Fruit fly (Drosophila melanogaster) whole organism, prepupa: ENCODE results near the gene Dhc1.

Source experiments
- Blimp-1 ChIP-seq: fragments of 200-800 bp; sonication (Bioruptor generic); optimal IDR thresholded peaks from 3 replicates; lab custom pipeline; 2017; ENCODE audit warnings: missing biosample characterization, missing genetic modification characterization, mild to moderate bottlenecking, moderate library complexity, missing genetic modification reagents
- CG10631 ChIP-seq: fragments of 200-800 bp; sonication (Bioruptor generic); optimal IDR thresholded peaks from 2 replicates; lab custom pipeline; 2016; ENCODE audit warnings: missing biosample characterization, missing genetic modification characterization
- CG10669 ChIP-seq: fragments of 200-800 bp; sonication (Bioruptor generic); optimal IDR thresholded peaks from 3 replicates; lab custom pipeline; 2018; ENCODE audit warnings: missing biosample characterization, mild to moderate bottlenecking, missing genetic modification characterization, moderate library complexity
- CG11762 ChIP-seq: fragments of 200-800 bp; sonication (Bioruptor generic); optimal IDR thresholded peaks from 3 replicates; lab custom pipeline; 2016; ENCODE audit warnings: missing biosample characterization, missing genetic modification characterization; ENCODE audit not compliant: insufficient read depth
- CG11902 ChIP-seq: fragments of 200-800 bp; sonication (Bioruptor generic); optimal IDR thresholded peaks from 3 replicates; lab custom pipeline; 2016; ENCODE audit warnings: missing biosample characterization, missing genetic modification characterization
- CG15336 ChIP-seq: fragments of 200-800 bp; sonication (Bioruptor generic); IDR thresholded peaks from 2 replicates; pipeline ENCODE4 v1.3.6; 2022; ENCODE audit warnings: missing biosample characterization, missing genetic modification characterization
- CG1621 ChIP-seq: fragments of 200-800 bp; sonication (Bioruptor generic); optimal IDR thresholded peaks from 3 replicates; lab custom pipeline; 2018; ENCODE audit warnings: missing biosample characterization, mild to moderate bottlenecking, missing genetic modification characterization
- CG16779 ChIP-seq: fragments of 200-800 bp; sonication (Bioruptor generic); optimal IDR thresholded peaks from 3 replicates; lab custom pipeline; 2017; ENCODE audit warnings: missing biosample characterization, mild to moderate bottlenecking, missing genetic modification characterization
- CG3032 ChIP-seq: fragments of 200-800 bp; optimal IDR thresholded peaks from 2 replicates; lab custom pipeline; 2019; ENCODE audit warnings: missing biosample characterization, mild to moderate bottlenecking, missing genetic modification characterization, moderate library complexity
- CG31627 ChIP-seq: fragments of 200-800 bp; sonication (Bioruptor generic); optimal IDR thresholded peaks from 3 replicates; lab custom pipeline; 2016; ENCODE audit warnings: missing biosample characterization, missing genetic modification characterization
- CG32006 ChIP-seq: fragments of 200-800 bp; sonication (Bioruptor generic); optimal IDR thresholded peaks from 3 replicates; lab custom pipeline; 2017; ENCODE audit warnings: missing biosample characterization, mild to moderate bottlenecking, missing genetic modification characterization
- CG34406 ChIP-seq: fragments of 200-800 bp; sonication (Bioruptor generic); optimal IDR thresholded peaks from 3 replicates; lab custom pipeline; 2016; ENCODE audit warnings: missing biosample characterization, missing genetic modification characterization
- CG3919 ChIP-seq: fragments of 200-800 bp; sonication (Bioruptor generic); optimal IDR thresholded peaks from 3 replicates; lab custom pipeline; 2016; ENCODE audit warnings: missing biosample characterization, missing genetic modification characterization
- CG4318 ChIP-seq: fragments of 200-800 bp; sonication (Bioruptor generic); optimal IDR thresholded peaks from 3 replicates; lab custom pipeline; 2017; ENCODE audit warnings: missing biosample characterization, mild to moderate bottlenecking, missing genetic modification characterization
- CG6163 ChIP-seq: fragments of 200-800 bp; sonication (Bioruptor generic); IDR thresholded peaks from 3 replicates; pipeline ENCODE4 v1.3.6; 2022; ENCODE audit warnings: missing biosample characterization, missing genetic modification characterization
- CG6276 ChIP-seq: fragments of 200-800 bp; sonication (Bioruptor generic); optimal IDR thresholded peaks from 2 replicates; lab custom pipeline; 2017; ENCODE audit warnings: missing biosample characterization, mild to moderate bottlenecking, missing genetic modification characterization
- CG6792 ChIP-seq: fragments of 200-800 bp; sonication (Bioruptor generic); optimal IDR thresholded peaks from 3 replicates; lab custom pipeline; 2016; ENCODE audit warnings: missing biosample characterization, missing genetic modification characterization
- CG6854 ChIP-seq: fragments of 200-800 bp; sonication (Bioruptor generic); optimal IDR thresholded peaks from 2 replicates; lab custom pipeline; 2017; ENCODE audit warnings: missing biosample characterization, mild to moderate bottlenecking, missing genetic modification characterization
- CG8119 ChIP-seq: fragments of 200-800 bp; sonication (Bioruptor generic); IDR thresholded peaks from 3 replicates; pipeline ENCODE4 v1.3.6; 2022; ENCODE audit warnings: missing biosample characterization, missing genetic modification characterization
- CG8319 ChIP-seq: fragments of 200-800 bp; sonication (Bioruptor generic); optimal IDR thresholded peaks from 3 replicates; lab custom pipeline; 2016; ENCODE audit warnings: missing biosample characterization, missing genetic modification characterization
- CG8632 ChIP-seq: fragments of 200-800 bp; sonication (Bioruptor generic); optimal IDR thresholded peaks from 3 replicates; lab custom pipeline; 2016; ENCODE audit warnings: missing biosample characterization, missing genetic modification characterization
- CG9139 ChIP-seq: fragments of 200-800 bp; sonication (Bioruptor generic); optimal IDR thresholded peaks from 3 replicates; lab custom pipeline; 2017; ENCODE audit warnings: missing biosample characterization, mild to moderate bottlenecking, missing genetic modification characterization
- Eip75B ChIP-seq: fragments of 200-800 bp; sonication (Bioruptor generic); optimal IDR thresholded peaks from 3 replicates; lab custom pipeline; 2016; ENCODE audit warnings: missing biosample characterization, missing genetic modification characterization
- Eip78C ChIP-seq: fragments of 200-800 bp; sonication (Bioruptor generic); peaks from one replicate; lab custom pipeline; 2016; ENCODE audit warnings: missing biosample characterization, missing genetic modification characterization
- Eip93F ChIP-seq: fragments of 200-800 bp; sonication (Bioruptor generic); optimal IDR thresholded peaks from 2 replicates; lab custom pipeline; 2016; ENCODE audit warnings: missing biosample characterization, mild to moderate bottlenecking, missing genetic modification characterization
- Ets21C ChIP-seq: fragments of 200-800 bp; sonication (Bioruptor generic); optimal IDR thresholded peaks from 3 replicates; lab custom pipeline; 2016; ENCODE audit warnings: missing biosample characterization, missing genetic modification characterization
- Ets96B ChIP-seq: fragments of 200-800 bp; optimal IDR thresholded peaks from 2 replicates; lab custom pipeline; 2019; ENCODE audit warnings: missing biosample characterization, mild to moderate bottlenecking, missing genetic modification characterization, moderate library complexity
- Gug ChIP-seq: fragments of 200-800 bp; sonication (Bioruptor generic); IDR thresholded peaks from 2 replicates; pipeline ENCODE4 v1.3.6; 2022; ENCODE audit warnings: missing biosample characterization, missing genetic modification characterization
- Hr38 ChIP-seq: sonication (Bioruptor generic); optimal IDR thresholded peaks from 2 replicates; lab custom pipeline; 2016; ENCODE audit warnings: missing biosample characterization, missing genetic modification characterization
- Hr39 ChIP-seq: fragments of 200-800 bp; sonication (Bioruptor generic); optimal IDR thresholded peaks from 2 replicates; lab custom pipeline; 2016; ENCODE audit warnings: missing biosample characterization, missing genetic modification characterization
- Hr4 ChIP-seq: fragments of 200-800 bp; sonication (Bioruptor generic); optimal IDR thresholded peaks from 3 replicates; lab custom pipeline; 2016; ENCODE audit warnings: missing biosample characterization, missing genetic modification characterization
- Lpt ChIP-seq: fragments of 200-800 bp; sonication (Bioruptor generic); optimal IDR thresholded peaks from 3 replicates; lab custom pipeline; 2016; ENCODE audit warnings: missing biosample characterization, missing genetic modification characterization
- Met ChIP-seq: fragments of 200-800 bp; sonication (Bioruptor generic); optimal IDR thresholded peaks from 3 replicates; lab custom pipeline; 2016; ENCODE audit warnings: missing biosample characterization, missing genetic modification characterization
- OdsH ChIP-seq: fragments of 200-800 bp; sonication (Bioruptor generic); optimal IDR thresholded peaks from 3 replicates; lab custom pipeline; 2016; ENCODE audit warnings: missing biosample characterization, missing genetic modification characterization
- Smox ChIP-seq: fragments of 200-800 bp; sonication (Bioruptor generic); optimal IDR thresholded peaks from 3 replicates; lab custom pipeline; 2016; ENCODE audit warnings: missing biosample characterization, missing genetic modification characterization
- Sox102F ChIP-seq: fragments of 200-800 bp; sonication (Bioruptor generic); optimal IDR thresholded peaks from 2 replicates; lab custom pipeline; 2016; ENCODE audit warnings: missing biosample characterization, mild to moderate bottlenecking, missing genetic modification characterization
- Sox15 ChIP-seq: fragments of 200-800 bp; sonication (Bioruptor generic); optimal IDR thresholded peaks from 3 replicates; lab custom pipeline; 2016; ENCODE audit warnings: missing biosample characterization, missing genetic modification characterization
- achi ChIP-seq: fragments of 200-800 bp; sonication (Bioruptor generic); optimal IDR thresholded peaks from 3 replicates; lab custom pipeline; 2016; ENCODE audit warnings: missing biosample characterization, missing genetic modification characterization
- acj6 ChIP-seq: fragments of 200-800 bp; sonication (Bioruptor generic); optimal IDR thresholded peaks from 3 replicates; lab custom pipeline; 2016; ENCODE audit warnings: missing biosample characterization, missing genetic modification characterization
- cyc ChIP-seq: fragments of 200-800 bp; sonication (Bioruptor generic); optimal IDR thresholded peaks from 3 replicates; lab custom pipeline; 2016; ENCODE audit warnings: missing biosample characterization, missing genetic modification characterization
- dac ChIP-seq: fragments of 200-800 bp; sonication (Bioruptor generic); optimal IDR thresholded peaks from 2 replicates; lab custom pipeline; 2017; ENCODE audit warnings: missing biosample characterization, mild to moderate bottlenecking, missing genetic modification characterization
- dsx ChIP-seq: fragments of 200-800 bp; optimal IDR thresholded peaks from 3 replicates; lab custom pipeline; 2019; ENCODE audit warnings: missing biosample characterization, mild to moderate bottlenecking, missing genetic modification characterization, moderate library complexity; ENCODE audit not compliant: poor library complexity, severe bottlenecking
- eg ChIP-seq: fragments of 200-800 bp; sonication (Bioruptor generic); IDR thresholded peaks from 3 replicates; pipeline ENCODE4 v1.3.6; 2022; ENCODE audit warnings: missing biosample characterization, missing genetic modification characterization
- fd85E ChIP-seq: fragments of 200-800 bp; sonication (Bioruptor generic); optimal IDR thresholded peaks from 3 replicates; lab custom pipeline; 2016; ENCODE audit warnings: missing biosample characterization, missing genetic modification characterization
- lz ChIP-seq: fragments of 200-800 bp; sonication (Bioruptor generic); optimal IDR thresholded peaks from 3 replicates; lab custom pipeline; 2016; ENCODE audit warnings: missing biosample characterization, missing genetic modification characterization
- net ChIP-seq: fragments of 200-800 bp; sonication (Bioruptor generic); optimal IDR thresholded peaks from 3 replicates; lab custom pipeline; 2016; ENCODE audit warnings: missing biosample characterization, missing genetic modification characterization
- pdm3 ChIP-seq: fragments of 200-800 bp; sonication (Bioruptor generic); optimal IDR thresholded peaks from 3 replicates; lab custom pipeline; 2016; ENCODE audit warnings: missing biosample characterization, missing genetic modification characterization
- salr ChIP-seq, 2 experiments: fragments of 200-800 bp; sonication (Bioruptor generic); optimal IDR thresholded peaks; 3 replicates each; lab custom pipeline; 2016 to 2018; ENCODE audit warnings: missing biosample characterization in 2 of 2, missing genetic modification characterization in 2 of 2, mild to moderate bottlenecking in 1 of 2
- spab ChIP-seq: fragments of 200-800 bp; sonication (Bioruptor generic); optimal IDR thresholded peaks from 2 replicates; lab custom pipeline; 2017; ENCODE audit warnings: missing biosample characterization, mild to moderate bottlenecking, missing genetic modification characterization, missing genetic modification reagents
- ss ChIP-seq, 2 experiments: fragments of 200-800 bp; sonication (Bioruptor generic); optimal IDR thresholded peaks; 2 replicates in 1 of 2; 3 replicates in 1 of 2; lab custom pipeline; 2017 to 2018; ENCODE audit warnings: mild to moderate bottlenecking in 2 of 2, missing biosample characterization in 2 of 2, missing genetic modification characterization in 2 of 2, moderate library complexity in 1 of 2
- svp ChIP-seq: fragments of 200-800 bp; sonication (Bioruptor generic); peaks from one replicate; lab custom pipeline; 2016; ENCODE audit warnings: missing biosample characterization, missing genetic modification characterization
- topi ChIP-seq: fragments of 200-800 bp; sonication (Bioruptor generic); optimal IDR thresholded peaks from 3 replicates; lab custom pipeline; 2016; ENCODE audit warnings: missing biosample characterization, missing genetic modification characterization
- vri ChIP-seq: fragments of 200-800 bp; sonication (Bioruptor generic); optimal IDR thresholded peaks from 3 replicates; lab custom pipeline; 2016; ENCODE audit warnings: missing biosample characterization, mild to moderate bottlenecking, missing genetic modification characterization

Gene Dhc1

DNA sequence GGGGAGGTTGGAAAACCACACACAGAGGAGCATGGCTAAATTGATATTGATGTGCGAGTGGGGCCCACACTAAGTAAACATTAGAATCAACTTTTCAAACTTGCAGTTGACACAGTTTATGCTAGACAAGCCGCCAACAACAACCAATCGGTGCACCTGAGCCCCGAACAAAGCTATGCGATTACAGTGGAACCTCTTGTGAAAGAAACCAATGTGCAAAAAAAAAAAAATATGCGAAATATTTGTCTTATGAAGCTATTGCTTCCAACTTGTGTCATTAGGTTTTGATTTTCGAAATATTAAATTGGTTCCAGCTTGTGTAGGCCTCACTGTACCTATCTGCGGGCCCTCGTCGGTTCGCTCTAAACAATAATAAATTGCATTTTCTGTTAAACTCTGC is 56.1 kb downstream of the Dhc1 start:
- TF ChIP-seq Hr38 (GFP tag; lab: Kevin White, UChicago) = no peak
- TF ChIP-seq topi (GFP tag; lab: Kevin White, UChicago) = peak; percentile 46
- TF ChIP-seq CG1621 = no peak
- no peak for TF ChIP-seq Smox (GFP tag; lab: Kevin White, UChicago)
- peak; percentile 41 for TF ChIP-seq CG34406 (GFP tag; lab: Kevin White, UChicago)
- TF ChIP-seq CG11902 (GFP tag; lab: Kevin White, UChicago) = peak; percentile 62
- peak; percentile 61 for TF ChIP-seq CG10631 (GFP tag; lab: Kevin White, UChicago)
- TF ChIP-seq pdm3 (GFP tag; lab: Kevin White, UChicago) = peak; percentile 66
- peak; percentile 37 for TF ChIP-seq Met (GFP tag; lab: Kevin White, UChicago)
- peak; percentile 85 for TF ChIP-seq CG32006 (GFP tag; lab: Kevin White, UChicago)
- peak; percentile 9 for TF ChIP-seq Sox102F
- TF ChIP-seq CG8632 (GFP tag; lab: Kevin White, UChicago) = peak; percentile 34
- no peak for TF ChIP-seq ss (GFP tag; optimal IDR thresholded peaks at IDR 0.05; lab: Kevin White, UChicago)
- peak; percentile 13 for TF ChIP-seq Sox15 (GFP tag; lab: Kevin White, UChicago)
- TF ChIP-seq CG9139 (GFP tag; lab: Kevin White, UChicago) = peak; percentile 1
- peak; percentile 55 for TF ChIP-seq achi (GFP tag; lab: Kevin White, UChicago)
- TF ChIP-seq Eip93F = no peak
- TF ChIP-seq CG8319 = peak; percentile 34
- peak; percentile 76 for TF ChIP-seq Lpt
- peak; percentile 72 for TF ChIP-seq net (GFP tag; lab: Kevin White, UChicago)
- TF ChIP-seq Ets21C (GFP tag; lab: Kevin White, UChicago) = no peak
- peak; percentile 50 for TF ChIP-seq CG10669 (GFP tag; lab: Kevin White, UChicago)
- peak; percentile 94 for TF ChIP-seq Eip78C (GFP tag; lab: Kevin White, UChicago)
- TF ChIP-seq CG8119 = peak; percentile 87
- TF ChIP-seq CG6854 (GFP tag; lab: Kevin White, UChicago) = no peak
- peak; percentile 84 for TF ChIP-seq CG3919 (GFP tag; lab: Kevin White, UChicago)
- peak; percentile 96 for TF ChIP-seq eg (GFP tag; lab: Robert Waterston, UW)
- peak; percentile 67 for TF ChIP-seq CG11762 (GFP tag; lab: Kevin White, UChicago)
- TF ChIP-seq CG6792 (GFP tag; lab: Kevin White, UChicago) = peak; percentile 41
- peak; percentile 35 for TF ChIP-seq CG3032
- TF ChIP-seq salr (GFP tag; optimal IDR thresholded peaks at IDR 0.05; lab: Kevin White, UChicago) = peak in 1 of 2 experiments; percentile 49
- TF ChIP-seq Ets96B = peak; percentile 25
- peak; percentile 38 for TF ChIP-seq Eip75B (GFP tag; lab: Kevin White, UChicago)
- peak; percentile 62 for TF ChIP-seq acj6
- TF ChIP-seq Gug = peak; percentile 89
- TF ChIP-seq Hr39 (GFP tag; lab: Kevin White, UChicago) = peak; percentile 53
- TF ChIP-seq svp (GFP tag; lab: Kevin White, UChicago) = peak; percentile 54
- TF ChIP-seq CG16779 (tag; lab: Kevin White, UChicago) = peak; percentile 34
- peak; percentile 45 for TF ChIP-seq lz (GFP tag; lab: Kevin White, UChicago)
- peak; percentile 66 for TF ChIP-seq cyc (GFP tag; lab: Kevin White, UChicago)
- TF ChIP-seq vri (GFP tag; lab: Kevin White, UChicago) = no peak
- TF ChIP-seq dac (GFP tag; lab: Kevin White, UChicago) = peak; percentile 67
- peak; percentile 21 for TF ChIP-seq spab (GFP tag; lab: Kevin White, UChicago)
- TF ChIP-seq dsx (GFP tag; lab: Kevin White, UChicago) = peak; percentile 29
- TF ChIP-seq OdsH (GFP tag; lab: Kevin White, UChicago) = peak; percentile 75
- peak; percentile 90 for TF ChIP-seq CG15336
- TF ChIP-seq CG6163 (GFP tag; lab: Robert Waterston, UW) = peak; percentile 93
- TF ChIP-seq fd85E (GFP tag; lab: Kevin White, UChicago) = no peak
- no peak for TF ChIP-seq Blimp-1 (GFP tag; lab: Kevin White, UChicago)
- no peak for TF ChIP-seq CG4318 (GFP tag; lab: Kevin White, UChicago)
- peak; percentile 80 for TF ChIP-seq CG6276 (GFP tag; lab: Kevin White, UChicago)
- peak; percentile 56 for TF ChIP-seq CG31627
- peak; percentile 78 for TF ChIP-seq Hr4 (GFP tag; lab: Kevin White, UChicago)
